Worm (Caenorhabditis elegans): ENCODE measurements around the gene col-168.

Gene col-168

DNA sequence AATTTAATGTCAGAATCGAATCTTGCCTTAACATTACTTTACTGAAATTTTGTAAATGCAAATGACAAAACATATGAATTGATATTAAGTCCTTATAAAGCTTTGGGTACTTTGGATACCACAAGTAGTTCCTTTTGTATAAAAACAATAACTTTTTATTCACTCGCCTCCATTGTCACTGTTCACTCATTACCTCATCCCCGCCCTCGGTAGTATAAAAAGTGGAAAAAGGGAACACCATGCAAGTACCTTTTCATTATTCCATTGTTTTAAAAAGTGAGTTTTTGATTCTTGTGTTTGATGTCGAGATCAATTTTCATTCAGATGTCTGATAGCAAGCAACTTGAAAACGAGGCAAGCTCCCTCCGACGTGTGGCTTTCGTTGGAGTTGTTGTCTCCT is 7.8 kb downstream of the col-168 start, which contains the start of gene col-171:
Gene col-171 (plus strand): TSS at position 301 of the 400 bp plus-strand sequence.
- no peak for TF ChIP-seq hnd-1 (tag; optimal IDR thresholded peaks at IDR 0.05)
- TF ChIP-seq hmbx-1 (tag; optimal IDR thresholded peaks at IDR 0.05): no peak
- TF ChIP-seq B0310.2 (tag; optimal IDR thresholded peaks at IDR 0.05): no peak
- TF ChIP-seq flt-1 (GFP tag; IDR thresholded peaks at IDR 0.05): no peak
- TF ChIP-seq ets-7 (tag; optimal IDR thresholded peaks at IDR 0.05): no peak
- no peak for TF ChIP-seq sea-1 (GFP tag; conservative IDR thresholded peaks at IDR 0.05)
- TF ChIP-seq scrt-1 (GFP tag; IDR thresholded peaks at IDR 0.05): no peak
- no peak for TF ChIP-seq ama-1 (optimal IDR thresholded peaks at IDR 0.05)
- no peak for TF ChIP-seq pes-1 (GFP tag; IDR thresholded peaks at IDR 0.05)
- TF ChIP-seq hmg-4 (GFP tag; optimal IDR thresholded peaks at IDR 0.05): no peak
- no peak for TF ChIP-seq tbx-37 (GFP tag; conservative IDR thresholded peaks at IDR 0.05)
- TF ChIP-seq ceh-13 (GFP tag; optimal IDR thresholded peaks at IDR 0.05): no peak
- TF ChIP-seq tbx-11 (GFP tag; IDR thresholded peaks at IDR 0.05): no peak
- TF ChIP-seq tra-4 (tag; optimal IDR thresholded peaks at IDR 0.05): no peak

DNA sequence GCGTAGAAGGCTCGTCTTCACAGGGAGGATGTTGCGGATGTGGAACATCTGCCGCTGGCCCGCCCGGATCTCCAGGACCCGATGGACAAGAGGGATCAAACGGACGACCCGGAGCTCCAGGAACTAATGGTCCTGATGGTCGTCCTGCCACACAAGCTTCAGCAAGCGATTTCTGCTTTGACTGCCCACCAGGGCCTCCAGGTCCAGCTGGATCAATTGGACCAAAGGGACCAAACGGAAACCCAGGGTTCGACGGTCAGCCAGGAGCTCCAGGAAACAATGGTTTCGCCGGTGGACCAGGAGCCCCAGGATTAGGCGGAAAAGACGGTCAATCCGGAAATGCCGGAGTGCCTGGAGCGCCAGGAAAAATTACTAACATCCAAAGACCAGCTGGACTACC is 8.4 kb downstream of the col-168 start:
- TF ChIP-seq hmg-4 (GFP tag; optimal IDR thresholded peaks at IDR 0.05) (no peak), sea-1 (GFP tag; conservative IDR thresholded peaks at IDR 0.05) (no peak), flt-1 (GFP tag; IDR thresholded peaks at IDR 0.05) (no peak), tra-4 (tag; optimal IDR thresholded peaks at IDR 0.05) (no peak), B0310.2 (tag; optimal IDR thresholded peaks at IDR 0.05) (no peak), hnd-1 (tag; optimal IDR thresholded peaks at IDR 0.05) (no peak), ama-1 (optimal IDR thresholded peaks at IDR 0.05) (no peak), pes-1 (GFP tag; IDR thresholded peaks at IDR 0.05) (no peak), F13C5.2 (tag; optimal IDR thresholded peaks at IDR 0.05) (no peak), hmbx-1 (tag; optimal IDR thresholded peaks at IDR 0.05) (no peak), ceh-13 (GFP tag; optimal IDR thresholded peaks at IDR 0.05) (no peak), tbx-37 (GFP tag; conservative IDR thresholded peaks at IDR 0.05) (no peak), scrt-1 (GFP tag; IDR thresholded peaks at IDR 0.05) (no peak), tbx-11 (GFP tag; IDR thresholded peaks at IDR 0.05) (no peak), ceh-36 (tag; optimal IDR thresholded peaks at IDR 0.05) (no peak), aly-1 (tag; optimal IDR thresholded peaks at IDR 0.05) (no peak), ets-7 (tag; optimal IDR thresholded peaks at IDR 0.05) (no peak)

DNA sequence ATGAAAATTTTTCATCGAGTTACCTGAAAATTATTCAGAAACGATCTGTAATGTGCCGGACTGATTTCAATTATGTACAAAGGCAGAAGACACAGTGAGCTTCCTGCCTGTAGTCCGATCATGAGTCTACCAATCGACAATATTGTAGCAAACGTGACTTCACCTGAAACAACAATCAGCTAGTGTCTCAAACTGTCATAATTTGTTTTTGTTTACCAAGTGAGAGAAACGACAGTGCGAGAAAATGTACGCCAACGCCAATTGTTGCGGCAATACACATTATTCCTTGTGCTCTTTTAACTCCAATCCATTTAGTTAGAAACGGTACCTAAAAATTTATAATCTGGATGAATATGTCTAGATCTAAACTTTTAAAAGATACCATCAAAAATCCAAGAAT is 11.2 kb downstream of the col-168 start:
- TF ChIP-seq sea-1 (GFP tag; conservative IDR thresholded peaks at IDR 0.05) (no peak), flt-1 (GFP tag; IDR thresholded peaks at IDR 0.05) (no peak), tbx-37 (GFP tag; conservative IDR thresholded peaks at IDR 0.05) (no peak), B0310.2 (tag; optimal IDR thresholded peaks at IDR 0.05) (no peak), ets-7 (tag; optimal IDR thresholded peaks at IDR 0.05) (no peak), hnd-1 (tag; optimal IDR thresholded peaks at IDR 0.05) (no peak), scrt-1 (GFP tag; IDR thresholded peaks at IDR 0.05) (no peak), aly-1 (tag; optimal IDR thresholded peaks at IDR 0.05) (no peak), tra-4 (tag; optimal IDR thresholded peaks at IDR 0.05) (no peak), pes-1 (GFP tag; IDR thresholded peaks at IDR 0.05) (no peak), ceh-13 (GFP tag; optimal IDR thresholded peaks at IDR 0.05) (no peak), ceh-36 (tag; optimal IDR thresholded peaks at IDR 0.05) (no peak), F13C5.2 (tag; optimal IDR thresholded peaks at IDR 0.05) (no peak), ama-1 (optimal IDR thresholded peaks at IDR 0.05) (no peak), hmbx-1 (tag; optimal IDR thresholded peaks at IDR 0.05) (no peak), hmg-4 (GFP tag; optimal IDR thresholded peaks at IDR 0.05) (no peak), tbx-11 (GFP tag; IDR thresholded peaks at IDR 0.05) (no peak)

DNA sequence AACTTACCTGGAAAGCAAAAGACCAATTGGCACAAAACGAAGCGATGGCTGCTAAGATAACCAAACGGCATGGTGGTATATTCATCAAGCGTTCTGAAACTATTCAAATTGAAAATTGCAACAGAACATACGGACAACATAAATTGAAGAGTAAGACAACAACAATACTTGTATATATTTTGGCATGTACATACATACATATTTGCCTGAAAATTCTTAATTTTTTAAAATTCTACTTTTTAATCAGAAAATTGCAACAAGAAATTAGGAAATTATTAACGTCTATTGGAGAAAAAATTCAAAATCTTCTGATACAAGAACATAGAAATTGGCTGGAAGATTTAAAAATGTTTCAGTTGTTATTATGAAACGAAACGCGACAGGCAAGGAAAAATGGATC is 11.8 kb downstream of the col-168 start, which contains the start of gene C03B1.13:
Gene C03B1.13 (minus strand): TSS at position 101 of the 400 bp plus-strand sequence.
- no peak for TF ChIP-seq hmg-4 (GFP tag; optimal IDR thresholded peaks at IDR 0.05)
- no peak for TF ChIP-seq ama-1 (optimal IDR thresholded peaks at IDR 0.05)
- TF ChIP-seq sea-1 (GFP tag; conservative IDR thresholded peaks at IDR 0.05): no peak
- no peak for TF ChIP-seq hmbx-1 (tag; optimal IDR thresholded peaks at IDR 0.05)
- no peak for TF ChIP-seq F13C5.2 (tag; optimal IDR thresholded peaks at IDR 0.05)
- no peak for TF ChIP-seq ceh-36 (tag; optimal IDR thresholded peaks at IDR 0.05)
- no peak for TF ChIP-seq pes-1 (GFP tag; IDR thresholded peaks at IDR 0.05)
- no peak for TF ChIP-seq ets-7 (tag; optimal IDR thresholded peaks at IDR 0.05)
- no peak for TF ChIP-seq ceh-13 (GFP tag; optimal IDR thresholded peaks at IDR 0.05)
- no peak for TF ChIP-seq B0310.2 (tag; optimal IDR thresholded peaks at IDR 0.05)

DNA sequence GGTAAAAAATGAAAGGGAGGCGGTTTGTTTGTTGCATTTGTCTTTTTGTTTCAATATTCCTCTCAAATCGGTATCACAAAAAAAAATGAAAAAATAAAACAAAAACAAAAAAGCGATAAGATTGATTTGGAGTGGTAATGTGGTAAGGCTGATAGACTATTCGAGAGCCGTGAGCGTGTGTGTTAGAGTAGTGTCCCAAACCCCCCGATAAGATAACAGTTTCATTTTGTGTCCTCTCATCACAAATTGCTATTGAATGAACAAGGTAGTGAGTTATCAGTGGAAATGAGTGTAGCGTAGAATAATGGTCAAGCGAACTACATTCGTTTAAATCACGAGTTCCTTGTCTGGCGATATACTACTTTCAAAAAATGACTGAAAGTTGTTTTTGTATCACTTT is 12.3 kb downstream of the col-168 start:
- TF ChIP-seq flt-1 (GFP tag; IDR thresholded peaks at IDR 0.05): no peak
- no peak for TF ChIP-seq pes-1 (GFP tag; IDR thresholded peaks at IDR 0.05)
- TF ChIP-seq scrt-1 (GFP tag; IDR thresholded peaks at IDR 0.05): no peak
- TF ChIP-seq F13C5.2 (tag; optimal IDR thresholded peaks at IDR 0.05): no peak
- no peak for TF ChIP-seq B0310.2 (tag; optimal IDR thresholded peaks at IDR 0.05)
- TF ChIP-seq tbx-11 (GFP tag; IDR thresholded peaks at IDR 0.05): no peak
- no peak for TF ChIP-seq sea-1 (GFP tag; conservative IDR thresholded peaks at IDR 0.05)
- TF ChIP-seq ceh-13 (GFP tag; optimal IDR thresholded peaks at IDR 0.05): no peak
- TF ChIP-seq ama-1 (optimal IDR thresholded peaks at IDR 0.05): no peak
- TF ChIP-seq ets-7 (tag; optimal IDR thresholded peaks at IDR 0.05): no peak
- TF ChIP-seq hmbx-1 (tag; optimal IDR thresholded peaks at IDR 0.05): no peak

DNA sequence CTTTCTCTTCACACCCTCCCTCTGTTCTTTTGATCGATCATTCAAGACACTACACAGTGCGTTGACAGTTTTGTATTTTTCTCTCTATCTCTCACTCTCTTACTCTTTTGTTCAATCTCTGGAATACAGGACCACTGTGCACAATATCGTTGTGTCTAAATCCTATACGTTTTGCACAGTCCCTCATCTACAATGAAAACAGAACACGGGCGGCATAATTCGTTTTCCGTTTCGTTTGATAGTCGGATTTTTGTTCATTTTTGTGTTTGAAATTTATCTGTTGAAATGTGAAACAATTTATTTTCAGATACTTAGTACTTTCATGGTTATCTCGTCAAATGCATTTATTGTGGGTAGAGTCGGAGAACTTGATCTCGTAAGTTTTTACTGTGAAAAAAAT is 15.3 kb downstream of the col-168 start, which contains the start of gene C03B1.7:
Gene C03B1.7 (plus strand): TSS at position 301 of the 400 bp plus-strand sequence.
- no peak for TF ChIP-seq pes-1 (GFP tag; IDR thresholded peaks at IDR 0.05)

DNA sequence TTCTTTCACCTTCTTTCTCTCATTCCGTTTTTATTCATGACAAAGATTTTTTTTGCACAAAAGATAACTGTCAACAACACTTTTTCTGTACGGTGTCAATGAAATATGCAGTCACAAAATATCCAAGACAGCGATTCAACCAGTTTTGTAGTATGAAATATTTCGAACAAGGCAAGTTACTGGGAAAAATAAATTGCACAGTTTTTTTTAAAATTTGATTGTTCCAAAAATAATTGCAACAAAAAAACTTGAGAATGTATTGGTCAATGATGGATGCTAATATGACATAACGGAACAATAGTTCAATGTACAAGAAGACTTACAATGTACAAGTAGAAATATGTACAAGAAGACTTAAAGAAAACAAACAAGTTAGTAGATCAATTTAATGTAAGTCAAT is 19.6 kb downstream of the col-168 start:
- no peak for TF ChIP-seq pes-1 (GFP tag; IDR thresholded peaks at IDR 0.05)
- TF ChIP-seq sea-1 (GFP tag; conservative IDR thresholded peaks at IDR 0.05): no peak
- TF ChIP-seq B0310.2 (tag; optimal IDR thresholded peaks at IDR 0.05): no peak
- TF ChIP-seq ceh-13 (GFP tag; optimal IDR thresholded peaks at IDR 0.05): no peak
- no peak for TF ChIP-seq hmbx-1 (tag; optimal IDR thresholded peaks at IDR 0.05)
- no peak for TF ChIP-seq flt-1 (GFP tag; IDR thresholded peaks at IDR 0.05)
- no peak for TF ChIP-seq aly-1 (tag; optimal IDR thresholded peaks at IDR 0.05)
- no peak for TF ChIP-seq scrt-1 (GFP tag; IDR thresholded peaks at IDR 0.05)

DNA sequence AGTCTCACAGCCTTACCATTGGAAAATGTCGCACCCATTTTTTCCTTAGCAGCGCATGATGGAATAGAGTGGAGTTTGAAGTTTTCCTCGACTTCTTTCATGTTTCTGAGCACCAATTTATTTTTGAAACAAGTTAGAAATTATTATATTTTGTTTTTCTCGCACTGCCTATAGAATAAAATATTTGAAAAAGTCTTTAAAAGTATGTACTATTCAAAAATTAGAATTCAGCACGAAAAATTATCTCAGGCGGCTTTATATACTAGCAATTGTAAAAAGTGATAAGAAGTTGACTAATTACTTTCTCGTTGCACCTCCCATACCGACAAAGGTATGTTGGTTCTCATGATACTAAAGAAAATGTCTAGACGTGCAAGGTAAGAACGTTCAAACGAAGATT is 20.8 kb downstream of the col-168 start, which contains the start of gene C03B1.9:
Gene C03B1.9 (minus strand): TSS at position 101 of the 400 bp plus-strand sequence.
- TF ChIP-seq B0310.2 (tag; optimal IDR thresholded peaks at IDR 0.05) (no peak), hmbx-1 (tag; optimal IDR thresholded peaks at IDR 0.05) (no peak), tbx-11 (GFP tag; IDR thresholded peaks at IDR 0.05) (no peak), ama-1 (optimal IDR thresholded peaks at IDR 0.05) (no peak), scrt-1 (GFP tag; IDR thresholded peaks at IDR 0.05) (no peak), hnd-1 (tag; optimal IDR thresholded peaks at IDR 0.05) (no peak), ceh-36 (tag; optimal IDR thresholded peaks at IDR 0.05) (no peak), ceh-13 (GFP tag; optimal IDR thresholded peaks at IDR 0.05) (no peak), ets-7 (tag; optimal IDR thresholded peaks at IDR 0.05) (no peak), aly-1 (tag; optimal IDR thresholded peaks at IDR 0.05) (no peak), pes-1 (GFP tag; IDR thresholded peaks at IDR 0.05) (no peak), tra-4 (tag; optimal IDR thresholded peaks at IDR 0.05) (no peak), sea-1 (GFP tag; conservative IDR thresholded peaks at IDR 0.05) (no peak), flt-1 (GFP tag; IDR thresholded peaks at IDR 0.05) (no peak), hmg-4 (GFP tag; optimal IDR thresholded peaks at IDR 0.05) (no peak)

Measured in whole organism, early embryonic.